Worm (Caenorhabditis elegans): ENCODE measurements around the gene vha-13.

ce11 chrV:14378986-14379385, 27.5 kb downstream of the vha-13 start, which contains the start of gene npr-43:
- no peak for TF ChIP-seq tbx-11 (GFP tag; IDR thresholded peaks at IDR 0.05)
- TF ChIP-seq tra-4 (tag; optimal IDR thresholded peaks at IDR 0.05) = no peak
- TF ChIP-seq ama-1 (optimal IDR thresholded peaks at IDR 0.05) = no peak
- no peak for TF ChIP-seq scrt-1 (GFP tag; IDR thresholded peaks at IDR 0.05)
- TF ChIP-seq ceh-13 (GFP tag; optimal IDR thresholded peaks at IDR 0.05) = no peak

All from whole organism, early embryonic.